Fruit fly (Drosophila melanogaster) whole organism, embryonic: Measurements from ENCODE around the gene numb.

Experiments
- CG1024 ChIP-seq: fragments of 200-800 bp; sonication (Bioruptor generic); IDR thresholded peaks from 2 replicates; pipeline ENCODE4 v1.3.6; 2022; ENCODE audit warnings: missing biosample characterization, missing genetic modification characterization
- CG11247 ChIP-seq: fragments of 200-800 bp; sonication (Bioruptor generic); IDR thresholded peaks from 2 replicates; pipeline ENCODE4 v1.3.6; 2022; ENCODE audit warnings: missing biosample characterization, missing genetic modification characterization
- CG11696 ChIP-seq: fragments of 200-800 bp; sonication (Bioruptor generic); IDR thresholded peaks from 2 replicates; pipeline ENCODE4 v1.3.6; 2022; ENCODE audit warnings: missing biosample characterization, missing genetic modification characterization
- CG12104 ChIP-seq: fragments of 200-800 bp; sonication (Bioruptor generic); optimal IDR thresholded peaks from 3 replicates; lab custom pipeline; 2016; ENCODE audit warnings: missing biosample characterization, missing genetic modification characterization
- CG12236 ChIP-seq: fragments of 200-800 bp; sonication (Bioruptor generic); optimal IDR thresholded peaks from 2 replicates; lab custom pipeline; 2016; ENCODE audit warnings: missing biosample characterization, missing genetic modification characterization
- CG1233 ChIP-seq: fragments of 200-800 bp; sonication (Bioruptor generic); optimal IDR thresholded peaks from 4 replicates; lab custom pipeline; 2018; ENCODE audit warnings: missing biosample characterization, mild to moderate bottlenecking, missing genetic modification characterization
- CG15514 ChIP-seq: fragments of 200-800 bp; sonication (Bioruptor generic); optimal IDR thresholded peaks from 3 replicates; lab custom pipeline; 2017; ENCODE audit warnings: missing biosample characterization, missing genetic modification characterization, mild to moderate bottlenecking, moderate library complexity, missing genetic modification reagents
- CG17385 ChIP-seq: fragments of 200-800 bp; sonication (Bioruptor generic); optimal IDR thresholded peaks from 3 replicates; lab custom pipeline; 2018; ENCODE audit warnings: missing biosample characterization, mild to moderate bottlenecking, missing genetic modification characterization
- CG18476 ChIP-seq: fragments of 200-800 bp; sonication (Bioruptor generic); optimal IDR thresholded peaks from 2 replicates; lab custom pipeline; 2016; ENCODE audit warnings: missing biosample characterization, mild to moderate bottlenecking, missing genetic modification characterization
- CG2202 ChIP-seq: fragments of 200-800 bp; sonication (Bioruptor generic); optimal IDR thresholded peaks from 2 replicates; lab custom pipeline; 2018; ENCODE audit warnings: missing biosample characterization, mild to moderate bottlenecking, missing genetic modification characterization
- CG32532 ChIP-seq: fragments of 200-800 bp; sonication (Bioruptor generic); IDR thresholded peaks from 2 replicates; pipeline ENCODE4 v1.3.6; 2022; ENCODE audit warnings: missing biosample characterization, missing genetic modification characterization
- CG34376 ChIP-seq: fragments of 200-800 bp; sonication (Bioruptor generic); optimal IDR thresholded peaks from 2 replicates; lab custom pipeline; 2018; ENCODE audit warnings: missing biosample characterization, mild to moderate bottlenecking, missing genetic modification characterization
- CG4328 ChIP-seq: fragments of 200-800 bp; sonication (Bioruptor generic); optimal IDR thresholded peaks from 3 replicates; lab custom pipeline; 2017; ENCODE audit warnings: missing biosample characterization, missing genetic modification reagents, missing genetic modification characterization
- CG6175 ChIP-seq: fragments of 200-800 bp; sonication (Bioruptor generic); IDR thresholded peaks from 3 replicates; pipeline ENCODE4 v1.3.6; 2022; ENCODE audit warnings: missing biosample characterization, missing genetic modification characterization
- CG6765 ChIP-seq: fragments of 200-800 bp; sonication (Bioruptor generic); optimal IDR thresholded peaks from 3 replicates; lab custom pipeline; 2017; ENCODE audit warnings: missing biosample characterization, mild to moderate bottlenecking, missing genetic modification characterization
- CG6791 ChIP-seq: fragments of 200-800 bp; sonication (Bioruptor generic); IDR thresholded peaks from 3 replicates; pipeline ENCODE4 v1.3.6; 2022; ENCODE audit warnings: missing biosample characterization, missing genetic modification characterization; ENCODE audit not compliant: partially characterized antibody
- CG7556 ChIP-seq: fragments of 200-800 bp; sonication (Bioruptor generic); optimal IDR thresholded peaks from 2 replicates; lab custom pipeline; 2017; ENCODE audit warnings: missing biosample characterization, mild to moderate bottlenecking, missing genetic modification characterization
- CG7987 ChIP-seq: fragments of 200-800 bp; sonication (Bioruptor generic); optimal IDR thresholded peaks from 2 replicates; lab custom pipeline; 2018; ENCODE audit warnings: missing biosample characterization, mild to moderate bottlenecking, missing genetic modification characterization, moderate library complexity
- CG9727 ChIP-seq: fragments of 200-800 bp; sonication (Bioruptor generic); optimal IDR thresholded peaks from 3 replicates; lab custom pipeline; 2017; ENCODE audit warnings: missing biosample characterization, mild to moderate bottlenecking, missing genetic modification characterization
- CG9876 ChIP-seq: fragments of 200-800 bp; sonication (Bioruptor generic); optimal IDR thresholded peaks from 2 replicates; lab custom pipeline; 2016; ENCODE audit warnings: missing biosample characterization, missing genetic modification characterization
- Chrac-16 ChIP-seq: fragments of 200-800 bp; sonication (Bioruptor generic); optimal IDR thresholded peaks from 3 replicates; lab custom pipeline; 2016; ENCODE audit warnings: missing biosample characterization, missing genetic modification characterization
- CoRest ChIP-seq: fragments of 200-800 bp; sonication (Bioruptor generic); optimal IDR thresholded peaks from 3 replicates; lab custom pipeline; 2018; ENCODE audit warnings: missing biosample characterization, mild to moderate bottlenecking, missing genetic modification characterization, moderate library complexity
- ERR ChIP-seq: fragments of 200-800 bp; sonication (Bioruptor generic); optimal IDR thresholded peaks from 2 replicates; lab custom pipeline; 2016; ENCODE audit warnings: missing biosample characterization, missing genetic modification characterization
- Fer3 ChIP-seq: fragments of 200-800 bp; sonication (Bioruptor generic); optimal IDR thresholded peaks from 2 replicates; lab custom pipeline; 2018; ENCODE audit warnings: missing biosample characterization, mild to moderate bottlenecking, missing genetic modification characterization, moderate library complexity
- Hmr ChIP-seq: fragments of 200-800 bp; sonication (Bioruptor generic); optimal IDR thresholded peaks from 3 replicates; lab custom pipeline; 2017; ENCODE audit warnings: mild to moderate bottlenecking, missing biosample characterization, missing genetic modification reagents, missing genetic modification characterization
- Hr78 ChIP-seq, 2 experiments: fragments of 200-800 bp in 1 of 2; fragments of >200 bp in 1 of 2; sonication (Bioruptor generic) in 1 of 2; optimal IDR thresholded peaks; 2 replicates each; lab custom pipeline; 2017 to 2019; ENCODE audit warnings: missing biosample characterization in 2 of 2, missing genetic modification characterization in 2 of 2, mild to moderate bottlenecking in 1 of 2, moderate library complexity in 1 of 2
- Med ChIP-seq: fragments of 200-800 bp; sonication (Bioruptor generic); peaks from one replicate; lab custom pipeline; 2016; ENCODE audit warnings: missing biosample characterization, missing genetic modification characterization, mild to moderate bottlenecking, inconsistent platforms, moderate library complexity
- NC2α ChIP-seq: fragments of 200-800 bp; sonication (Bioruptor generic); optimal IDR thresholded peaks from 2 replicates; lab custom pipeline; 2016; ENCODE audit warnings: missing biosample characterization, missing genetic modification characterization
- Pdp1 ChIP-seq, 2 experiments: fragments of 200-800 bp; sonication (Bioruptor generic); optimal IDR thresholded peaks; 3 replicates each; lab custom pipeline; 2016; ENCODE audit warnings: missing biosample characterization in 2 of 2, missing genetic modification characterization in 2 of 2, mild to moderate bottlenecking in 1 of 2, moderate library complexity in 1 of 2
- Stat92E ChIP-seq, 3 experiments: fragments of >200 bp in 2 of 3; fragments of 200-800 bp in 1 of 3; sonication (Bioruptor generic) in 1 of 3; optimal IDR thresholded peaks; 2 replicates each; lab custom pipeline; 2017 to 2019; ENCODE audit warnings: missing biosample characterization in 3 of 3, missing genetic modification characterization in 3 of 3, mild to moderate bottlenecking in 1 of 3, moderate library complexity in 1 of 3
- Trl ChIP-seq, 3 experiments: fragments of >200 bp in 2 of 3; fragments of 200-800 bp in 1 of 3; sonication (Bioruptor generic) in 1 of 3; optimal IDR thresholded peaks; 2 replicates in 1 of 3; 3 replicates in 2 of 3; lab custom pipeline; 2016 to 2017; ENCODE audit warnings: missing biosample characterization in 1 of 3, missing genetic modification characterization in 1 of 3
- Vsx1 ChIP-seq: fragments of 200-800 bp; sonication (Bioruptor generic); optimal IDR thresholded peaks from 2 replicates; lab custom pipeline; 2017; ENCODE audit warnings: missing biosample characterization, mild to moderate bottlenecking, missing genetic modification characterization, missing genetic modification reagents
- bsh ChIP-seq, 2 experiments: fragments of 200-800 bp; sonication (Bioruptor generic); optimal IDR thresholded peaks; 2 replicates each; lab custom pipeline; 2017 to 2018; ENCODE audit warnings: mild to moderate bottlenecking in 2 of 2, missing biosample characterization in 2 of 2, missing genetic modification characterization in 2 of 2, moderate library complexity in 1 of 2
- chinmo ChIP-seq: fragments of 200-800 bp; sonication (Bioruptor generic); IDR thresholded peaks from 4 replicates; pipeline ENCODE4 v1.3.6; 2022; ENCODE audit warnings: missing biosample characterization, missing genetic modification characterization; ENCODE audit not compliant: partially characterized antibody
- crol ChIP-seq: fragments of 200-800 bp; sonication (Bioruptor generic); IDR thresholded peaks from 2 replicates; pipeline ENCODE4 v1.3.6; 2022; ENCODE audit warnings: missing biosample characterization, missing genetic modification characterization
- cwo ChIP-seq: fragments of 200-800 bp; sonication (Bioruptor generic); optimal IDR thresholded peaks from 3 replicates; lab custom pipeline; 2017; ENCODE audit warnings: missing biosample characterization, missing genetic modification characterization, mild to moderate bottlenecking, moderate library complexity, missing genetic modification reagents
- en ChIP-seq: fragments of 200-800 bp; sonication (Bioruptor generic); optimal IDR thresholded peaks from 2 replicates; lab custom pipeline; 2016; ENCODE audit warnings: missing biosample characterization, missing genetic modification characterization
- ewg ChIP-seq: fragments of 200-800 bp; sonication (Bioruptor generic); optimal IDR thresholded peaks from 3 replicates; lab custom pipeline; 2017; ENCODE audit warnings: mild to moderate bottlenecking, missing biosample characterization, missing genetic modification reagents, missing genetic modification characterization
- fd3F ChIP-seq: fragments of 200-800 bp; sonication (Bioruptor generic); optimal IDR thresholded peaks from 2 replicates; lab custom pipeline; 2018; ENCODE audit warnings: missing biosample characterization, mild to moderate bottlenecking, missing genetic modification characterization, moderate library complexity
- gt ChIP-seq: fragments of 200-800 bp; sonication (Bioruptor generic); IDR thresholded peaks from 2 replicates; pipeline ENCODE4 v1.3.6; 2022; ENCODE audit warnings: missing biosample characterization, missing genetic modification characterization
- kni ChIP-seq: fragments of 200-800 bp; sonication (Bioruptor generic); optimal IDR thresholded peaks from 3 replicates; lab custom pipeline; 2017; ENCODE audit warnings: mild to moderate bottlenecking, missing biosample characterization, missing genetic modification reagents, missing genetic modification characterization
- knrl ChIP-seq: fragments of 200-800 bp; sonication (Bioruptor generic); IDR thresholded peaks from 3 replicates; pipeline ENCODE4 v1.3.6; 2022; ENCODE audit warnings: missing biosample characterization, missing genetic modification characterization; ENCODE audit not compliant: partially characterized antibody
- maf-S ChIP-seq: fragments of 200-800 bp; sonication (Bioruptor generic); optimal IDR thresholded peaks from 2 replicates; lab custom pipeline; 2016; ENCODE audit warnings: missing biosample characterization, missing genetic modification characterization
- mam ChIP-seq: fragments of 200-800 bp; sonication (Bioruptor generic); optimal IDR thresholded peaks from 3 replicates; lab custom pipeline; 2016; ENCODE audit warnings: missing biosample characterization, missing genetic modification characterization
- so ChIP-seq: fragments of 200-800 bp; sonication (Bioruptor generic); IDR thresholded peaks from 3 replicates; pipeline ENCODE4 v1.3.6; 2022; ENCODE audit warnings: missing biosample characterization, missing genetic modification characterization
- sr ChIP-seq: fragments of 200-800 bp; sonication (Bioruptor generic); IDR thresholded peaks from 3 replicates; pipeline ENCODE4 v1.3.6; 2022; ENCODE audit warnings: missing biosample characterization, missing genetic modification characterization
- tap ChIP-seq: fragments of 200-800 bp; optimal IDR thresholded peaks from 3 replicates; lab custom pipeline; 2019; ENCODE audit warnings: missing biosample characterization, mild to moderate bottlenecking, missing genetic modification characterization, moderate library complexity
- tx ChIP-seq: fragments of 200-800 bp; sonication (Bioruptor generic); optimal IDR thresholded peaks from 2 replicates; lab custom pipeline; 2016; ENCODE audit warnings: missing biosample characterization, missing genetic modification characterization
- yki ChIP-seq: fragments of >200 bp; optimal IDR thresholded peaks from 3 replicates; lab custom pipeline; 2018

numb gene

dm6 chr2L:9509653-9510052 is 72.4 kb downstream of the numb start (continued):
- no peak for TF ChIP-seq NC2α (GFP tag; lab: Kevin White, UChicago)
- TF ChIP-seq tx (GFP tag; lab: Kevin White, UChicago), result no peak
- peak; percentile 68 for TF ChIP-seq Hmr (GFP tag; lab: Kevin White, UChicago)
- TF ChIP-seq Trl (optimal IDR thresholded peaks at IDR 0.05; lab: Kevin White, UChicago), result no peak
- TF ChIP-seq Trl (GFP tag; optimal IDR thresholded peaks at IDR 0.05; lab: Kevin White, UChicago), result peak; percentile 25
- peak; percentile 50 for TF ChIP-seq fd3F (GFP tag; lab: Kevin White, UChicago)
- peak; percentile 7 for TF ChIP-seq CG1233
- no peak; the same call in 1 of the 2 replicates for TF ChIP-seq CG11247 (GFP tag; lab: Robert Waterston, UW)
- TF ChIP-seq CG15514 (GFP tag; lab: Kevin White, UChicago), result peak; percentile 70
- no peak for TF ChIP-seq CG6175 (GFP tag; lab: Robert Waterston, UW)
- peak; percentile 48 for TF ChIP-seq CG7987 (GFP tag; lab: Kevin White, UChicago)
- TF ChIP-seq CoRest (tag; lab: Kevin White, UChicago), result peak; percentile 4
- peak; percentile 4 for TF ChIP-seq CG4328 (GFP tag; lab: Kevin White, UChicago)
- peak; percentile 35 for TF ChIP-seq CG11696 (GFP tag; lab: Robert Waterston, UW)
- peak; percentile 45 for TF ChIP-seq cwo (GFP tag; lab: Kevin White, UChicago)
- TF ChIP-seq Stat92E (GFP tag; optimal IDR thresholded peaks at IDR 0.05; lab: Kevin White, UChicago), result no peak
- no peak for TF ChIP-seq bsh (GFP tag; optimal IDR thresholded peaks at IDR 0.05; lab: Kevin White, UChicago)
- 0 out of 3 replicates have a peak, but pooled peaks have one; percentile 57 for TF ChIP-seq so (GFP tag; lab: Robert Waterston, UW)
- no peak for TF ChIP-seq en (GFP tag; lab: Kevin White, UChicago)
- TF ChIP-seq Fer3, result peak; percentile 21

- TF ChIP-seq CG6765 (GFP tag; lab: Kevin White, UChicago) (no peak), CG32532 (GFP tag; lab: Robert Waterston, UW) (0 out of 2 replicates have a peak, but pooled peaks have one; percentile 10), CG2202 (tag; lab: Kevin White, UChicago) (no peak), tap (tag; lab: Kevin White, UChicago) (no peak), knrl (GFP tag; lab: Robert Waterston, UW) (no peak), CG18476 (GFP tag; lab: Kevin White, UChicago) (no peak), CG1024 (GFP tag; lab: Robert Waterston, UW) (no peak), CG12236 (GFP tag; lab: Kevin White, UChicago) (no peak), CG9876 (no peak), ewg (no peak), CG17385 (GFP tag; lab: Kevin White, UChicago) (no peak), Med (peak; percentile 77), CG7556 (GFP tag; lab: Kevin White, UChicago) (no peak), ERR (GFP tag; lab: Kevin White, UChicago) (no peak), sr (peak; percentile 80), CG12104 (GFP tag; lab: Kevin White, UChicago) (no peak), maf-S (no peak), CG6791 (GFP tag; lab: Robert Waterston, UW) (0 out of 3 replicates have a peak, but pooled peaks have one; percentile 11), Hr78 (GFP tag; optimal IDR thresholded peaks at IDR 0.05; lab: Kevin White, UChicago) (peak in 1 of 2 experiments; percentile 9), chinmo (GFP tag; lab: Robert Waterston, UW) (0 out of 4 replicates have a peak, but pooled peaks have one; percentile 14), Pdp1 (GFP tag; optimal IDR thresholded peaks at IDR 0.05; lab: Kevin White, UChicago) (peak in 1 of 2 experiments; percentile 1), crol (GFP tag; lab: Robert Waterston, UW) (0 out of 2 replicates have a peak, but pooled peaks have one; percentile 25), mam (GFP tag; lab: Kevin White, UChicago) (no peak), Vsx1 (no peak), CG9727 (GFP tag; lab: Kevin White, UChicago) (no peak), kni (GFP tag; lab: Kevin White, UChicago) (peak; percentile 44), yki (lab: Kevin White, UChicago) (no peak), CG34376 (GFP tag; lab: Kevin White, UChicago) (no peak), Chrac-16 (no peak), gt (GFP tag; lab: Robert Waterston, UW) (no peak)
Observed at dm6 chr2L:9510429-9510828, 73.2 kb downstream of the numb start.
